Fruit fly (Drosophila melanogaster) whole organism, pupa: ENCODE measurements around the gene CG14125.

Experiments used
- CG10348 ChIP-seq: fragments of 200-800 bp; sonication (Bioruptor generic); IDR thresholded peaks from 2 replicates; pipeline ENCODE4 v1.3.6; 2022; ENCODE audit warnings: missing biosample characterization, missing genetic modification characterization
- CG12605 ChIP-seq: fragments of 200-800 bp; sonication (Bioruptor generic); IDR thresholded peaks from 2 replicates; pipeline ENCODE4 v1.3.6; 2022; ENCODE audit warnings: missing biosample characterization, missing genetic modification characterization
- CG13204 ChIP-seq: fragments of 200-800 bp; sonication (Bioruptor generic); optimal IDR thresholded peaks from 2 replicates; lab custom pipeline; 2018; ENCODE audit warnings: missing biosample characterization, mild to moderate bottlenecking, missing genetic modification characterization, moderate library complexity
- CG14655 ChIP-seq: fragments of 200-800 bp; sonication (Bioruptor generic); optimal IDR thresholded peaks from 3 replicates; lab custom pipeline; 2017; ENCODE audit warnings: mild to moderate bottlenecking, missing biosample characterization, missing genetic modification reagents, missing genetic modification characterization
- CG17806 ChIP-seq: fragments of 200-800 bp; sonication (Bioruptor generic); optimal IDR thresholded peaks from 2 replicates; lab custom pipeline; 2018; ENCODE audit warnings: missing biosample characterization, mild to moderate bottlenecking, missing genetic modification characterization, moderate library complexity
- CG32121 ChIP-seq: fragments of 200-800 bp; sonication (Bioruptor generic); IDR thresholded peaks from 2 replicates; pipeline ENCODE4 v1.3.6; 2022; ENCODE audit warnings: missing biosample characterization, missing genetic modification characterization
- CG34367 ChIP-seq: fragments of 200-800 bp; sonication (Bioruptor generic); optimal IDR thresholded peaks from 2 replicates; lab custom pipeline; 2018; ENCODE audit warnings: missing biosample characterization, mild to moderate bottlenecking, missing genetic modification characterization
- CG4496 ChIP-seq: fragments of 200-800 bp; sonication (Bioruptor generic); IDR thresholded peaks from 3 replicates; pipeline ENCODE4 v1.3.6; 2022; ENCODE audit warnings: missing biosample characterization, missing genetic modification characterization
- CG8159 ChIP-seq: fragments of 200-800 bp; sonication (Bioruptor generic); optimal IDR thresholded peaks from 3 replicates; lab custom pipeline; 2018; ENCODE audit warnings: missing biosample characterization, mild to moderate bottlenecking, missing genetic modification characterization, moderate library complexity
- CG8301 ChIP-seq: fragments of 200-800 bp; sonication (Bioruptor generic); optimal IDR thresholded peaks from 2 replicates; lab custom pipeline; 2018; ENCODE audit warnings: missing biosample characterization, mild to moderate bottlenecking, missing genetic modification characterization
- CG9948 ChIP-seq: fragments of 200-800 bp; sonication (Bioruptor generic); optimal IDR thresholded peaks from 2 replicates; lab custom pipeline; 2018; ENCODE audit warnings: missing biosample characterization, mild to moderate bottlenecking, missing genetic modification characterization, moderate library complexity
- D1 ChIP-seq: fragments of 200-800 bp; sonication (Bioruptor generic); optimal IDR thresholded peaks from 2 replicates; lab custom pipeline; 2018; ENCODE audit warnings: missing biosample characterization, mild to moderate bottlenecking, missing genetic modification characterization, moderate library complexity
- EcR ChIP-seq: fragments of 200-800 bp; sonication (Bioruptor generic); optimal IDR thresholded peaks from 3 replicates; lab custom pipeline; 2019; ENCODE audit warnings: missing biosample characterization, missing genetic modification characterization, mild to moderate bottlenecking, moderate library complexity, missing genetic modification reagents
- Ets98B ChIP-seq: fragments of 200-800 bp; sonication (Bioruptor generic); IDR thresholded peaks from 2 replicates; pipeline ENCODE4 v1.3.6; 2022; ENCODE audit warnings: missing biosample characterization, missing genetic modification characterization
- Pif1A ChIP-seq: fragments of 200-800 bp; sonication (Bioruptor generic); optimal IDR thresholded peaks from 3 replicates; lab custom pipeline; 2016; ENCODE audit warnings: missing biosample characterization, missing genetic modification characterization
- Pif1B ChIP-seq: fragments of 200-800 bp; sonication (Bioruptor generic); optimal IDR thresholded peaks from 3 replicates; lab custom pipeline; 2016; ENCODE audit warnings: missing biosample characterization, missing genetic modification characterization
- Snoo ChIP-seq: fragments of 200-800 bp; sonication (Bioruptor generic); optimal IDR thresholded peaks from 3 replicates; lab custom pipeline; 2017; ENCODE audit warnings: missing biosample characterization, mild to moderate bottlenecking, missing genetic modification characterization, inconsistent platforms
- fd96Ca ChIP-seq: fragments of 200-800 bp; sonication (Bioruptor generic); IDR thresholded peaks from 3 replicates; pipeline ENCODE4 v1.3.6; 2022; ENCODE audit warnings: missing biosample characterization, missing genetic modification characterization
- gl ChIP-seq: fragments of 200-800 bp; sonication (Bioruptor generic); optimal IDR thresholded peaks from 2 replicates; lab custom pipeline; 2018; ENCODE audit warnings: missing biosample characterization, mild to moderate bottlenecking, missing genetic modification characterization
- rn ChIP-seq: fragments of 200-800 bp; sonication (Bioruptor generic); IDR thresholded peaks from 2 replicates; pipeline ENCODE4 v1.3.6; 2022; ENCODE audit warnings: missing biosample characterization, missing genetic modification characterization

The CG14125 gene

dm6 chr3L:11974605-11975004, at the start of gene CG14125:
TSS of gene CG14125 (plus strand) at chr3L:11974905.
- TF ChIP-seq CG32121 (no peak), Pif1A (GFP tag; lab: Kevin White, UChicago) (no peak), gl (no peak), D1 (tag; lab: Kevin White, UChicago) (no peak), Ets98B (GFP tag; lab: Robert Waterston, UW) (no peak), CG12605 (GFP tag; lab: Robert Waterston, UW) (no peak), CG10348 (GFP tag; lab: Robert Waterston, UW) (no peak), EcR (no peak)

- TF ChIP-seq CG4496 (GFP tag; lab: Robert Waterston, UW) = no peak
- TF ChIP-seq CG32121 = no peak
- no peak for TF ChIP-seq D1 (tag; lab: Kevin White, UChicago)
- TF ChIP-seq CG14655 (GFP tag; lab: Kevin White, UChicago) = no peak
- TF ChIP-seq Snoo (tag; lab: Kevin White, UChicago) = no peak
- TF ChIP-seq CG9948 = no peak
- TF ChIP-seq EcR = no peak
- TF ChIP-seq Pif1A (GFP tag; lab: Kevin White, UChicago) = no peak
- TF ChIP-seq Pif1B (GFP tag; lab: Kevin White, UChicago) = no peak
- TF ChIP-seq CG13204 (GFP tag; lab: Kevin White, UChicago) = no peak
Observed at dm6 chr3L:11925382-11925781, 49.3 kb upstream of the CG14125 start.

- TF ChIP-seq CG13204 (GFP tag; lab: Kevin White, UChicago) = no peak
- TF ChIP-seq CG4496 (GFP tag; lab: Robert Waterston, UW) = no peak
- TF ChIP-seq D1 (tag; lab: Kevin White, UChicago) = no peak
- no peak for TF ChIP-seq fd96Ca
- TF ChIP-seq Pif1A (GFP tag; lab: Kevin White, UChicago) = no peak
- no peak for TF ChIP-seq CG34367 (tag; lab: Kevin White, UChicago)
- TF ChIP-seq Snoo (tag; lab: Kevin White, UChicago) = no peak
- TF ChIP-seq CG8159 (tag; lab: Kevin White, UChicago) = no peak
- TF ChIP-seq CG12605 (GFP tag; lab: Robert Waterston, UW) = no peak
- TF ChIP-seq CG8301 = no peak
- TF ChIP-seq CG32121 = no peak
- TF ChIP-seq rn = no peak
- no peak for TF ChIP-seq CG9948
- TF ChIP-seq Pif1B (GFP tag; lab: Kevin White, UChicago) = no peak
- no peak for TF ChIP-seq CG10348 (GFP tag; lab: Robert Waterston, UW)
Observed at dm6 chr3L:11927287-11927743, 47.4 kb upstream of the CG14125 start, which contains the start of gene byn. TSS of gene byn (plus strand) at chr3L:11927693.

DNA sequence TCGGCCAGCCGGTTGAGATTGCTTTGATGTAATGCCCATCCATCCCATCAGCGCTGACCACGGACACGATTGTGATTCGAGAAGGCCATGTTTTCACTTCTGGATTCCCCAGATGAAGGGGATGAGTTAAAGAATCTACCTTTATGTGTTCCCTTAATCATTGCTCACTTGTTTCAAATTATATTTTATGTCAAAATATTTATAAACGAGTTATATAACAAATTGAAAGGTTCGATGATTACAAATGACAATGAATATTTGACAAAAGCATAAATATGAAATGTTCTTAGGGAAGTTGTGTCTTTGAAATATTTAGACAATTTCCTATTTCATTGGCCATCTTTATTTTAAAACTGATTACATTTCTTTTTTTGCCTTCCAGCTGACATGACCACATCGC, 43.1 kb upstream of the CG14125 start:
- TF ChIP-seq CG4496 (GFP tag; lab: Robert Waterston, UW) = no peak
- no peak for TF ChIP-seq EcR
- TF ChIP-seq Ets98B (GFP tag; lab: Robert Waterston, UW) = no peak
- TF ChIP-seq CG8301 = no peak
- TF ChIP-seq Pif1A (GFP tag; lab: Kevin White, UChicago) = no peak
- TF ChIP-seq rn = no peak

DNA sequence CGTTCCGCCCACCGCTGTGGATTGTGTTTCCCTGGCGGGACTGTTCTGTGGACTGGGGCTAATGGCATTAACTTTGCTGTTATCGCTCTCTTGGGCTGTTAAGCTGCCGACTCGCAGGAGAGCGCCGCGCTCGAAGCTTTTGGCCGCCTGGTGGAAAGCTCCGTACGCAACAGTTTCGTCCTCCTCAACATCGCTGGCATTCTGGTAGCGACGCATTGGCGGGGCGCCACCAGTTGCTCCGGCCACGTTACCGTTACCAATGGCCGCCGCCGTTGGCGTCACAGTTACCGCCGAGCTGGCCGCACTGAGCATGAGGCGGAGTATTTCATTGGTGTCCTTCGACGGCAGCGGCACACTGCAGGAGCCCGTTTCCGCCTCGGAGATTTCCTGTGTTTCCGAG, 37.4 kb upstream of the CG14125 start:
- no peak for TF ChIP-seq Ets98B (GFP tag; lab: Robert Waterston, UW)
- no peak for TF ChIP-seq gl
- no peak for TF ChIP-seq fd96Ca
- no peak for TF ChIP-seq EcR
- no peak for TF ChIP-seq CG34367 (tag; lab: Kevin White, UChicago)
- no peak for TF ChIP-seq D1 (tag; lab: Kevin White, UChicago)
- TF ChIP-seq CG32121 = no peak
- TF ChIP-seq Pif1B (GFP tag; lab: Kevin White, UChicago) = no peak
- no peak for TF ChIP-seq CG8301
- no peak for TF ChIP-seq CG8159 (tag; lab: Kevin White, UChicago)
- no peak for TF ChIP-seq rn
- TF ChIP-seq Snoo (tag; lab: Kevin White, UChicago) = no peak
- TF ChIP-seq CG4496 (GFP tag; lab: Robert Waterston, UW) = no peak

dm6 chr3L:11938716-11939115, 36.0 kb upstream of the CG14125 start, which contains the start of gene CG44837:
TSS of gene CG44837 (minus strand) at chr3L:11938872.
- TF ChIP-seq CG34367 (tag; lab: Kevin White, UChicago) (no peak), CG17806 (tag; lab: Kevin White, UChicago) (no peak), D1 (tag; lab: Kevin White, UChicago) (no peak), Ets98B (GFP tag; lab: Robert Waterston, UW) (no peak), Pif1A (GFP tag; lab: Kevin White, UChicago) (no peak), CG8159 (tag; lab: Kevin White, UChicago) (no peak), CG32121 (no peak), CG13204 (GFP tag; lab: Kevin White, UChicago) (no peak), EcR (no peak), Pif1B (GFP tag; lab: Kevin White, UChicago) (no peak), rn (no peak)

DNA sequence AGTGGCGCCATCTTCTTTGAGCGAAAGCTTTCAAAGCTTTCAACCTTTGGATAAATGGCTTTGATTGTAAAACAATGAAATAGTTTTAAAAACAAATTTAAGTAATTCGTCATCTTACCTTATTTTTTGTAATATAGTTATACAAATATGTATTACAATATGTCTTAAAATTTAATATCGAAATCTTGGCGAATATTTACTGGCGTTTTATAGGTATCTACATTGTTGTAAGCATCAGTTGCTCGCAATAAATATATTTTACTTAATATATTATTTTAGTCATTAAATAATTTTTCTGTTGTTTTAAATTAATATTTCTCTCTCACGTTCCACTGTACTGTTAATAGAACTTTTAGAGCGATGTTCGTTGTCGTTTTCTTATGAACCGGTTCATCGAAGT, 33.1 kb upstream of the CG14125 start, which contains the start of gene Rpt4R:
Gene Rpt4R, plus strand, starts transcription at position 301 of the 400 bp plus-strand sequence.
- no peak for TF ChIP-seq CG34367 (tag; lab: Kevin White, UChicago)
- TF ChIP-seq Ets98B (GFP tag; lab: Robert Waterston, UW) = no peak
- no peak for TF ChIP-seq D1 (tag; lab: Kevin White, UChicago)
